Worm (Caenorhabditis elegans) whole organism, mixed stage, embryonic: Measurements from ENCODE around the gene ZK355.8.

ENCODE experiments used
- M03D4.4 ChIP-seq: sonication (generic microtip); optimal IDR thresholded peaks from 2 replicates; lab custom pipeline; 2017; ENCODE audit warnings: mild to moderate bottlenecking, missing genetic modification characterization, missing compliant biosample characterization
- blmp-1 ChIP-seq: fragments of 150-350 bp; optimal IDR thresholded peaks from 2 replicates; lab custom pipeline; 2014; ENCODE audit warnings: missing biosample characterization, missing genetic modification characterization
- ceh-43 ChIP-seq: fragments of 200-800 bp; sonication (Bioruptor generic); optimal IDR thresholded peaks from 2 replicates; lab custom pipeline; 2018; ENCODE audit warnings: mild to moderate bottlenecking, missing genetic modification characterization, moderate library complexity, missing compliant biosample characterization
- ces-1 ChIP-seq: fragments of 150-350 bp; optimal IDR thresholded peaks from 2 replicates; lab custom pipeline; 2014; ENCODE audit warnings: missing biosample characterization, missing genetic modification reagents, missing genetic modification characterization
- elt-1 ChIP-seq: sonication (generic microtip); optimal IDR thresholded peaks from 2 replicates; lab custom pipeline; 2017; ENCODE audit warnings: missing genetic modification characterization, mild to moderate bottlenecking, missing compliant biosample characterization, antibody characterized with exemption, moderate library complexity, borderline replicate concordance; ENCODE audit not compliant: insufficient read depth
- elt-3 ChIP-seq: fragments of 150-350 bp; optimal IDR thresholded peaks from 2 replicates; lab custom pipeline; 2014; ENCODE audit warnings: missing biosample characterization, missing genetic modification characterization
- ham-2 ChIP-seq: fragments of 200-800 bp; sonication (Bioruptor generic); optimal IDR thresholded peaks from 2 replicates; lab custom pipeline; 2018; ENCODE audit warnings: mild to moderate bottlenecking, missing genetic modification characterization, missing compliant biosample characterization
- hlh-1 ChIP-seq: fragments of 150-350 bp; optimal IDR thresholded peaks from 2 replicates; lab custom pipeline; 2014; ENCODE audit warnings: missing biosample characterization, missing genetic modification reagents, missing genetic modification characterization
- nhr-28 ChIP-seq: fragments of 150-350 bp; optimal IDR thresholded peaks from 2 replicates; lab custom pipeline; 2014; ENCODE audit warnings: missing biosample characterization, missing genetic modification characterization
- nhr-76 ChIP-seq: sonication (generic microtip); optimal IDR thresholded peaks from 2 replicates; lab custom pipeline; 2017; ENCODE audit warnings: missing biosample characterization, missing genetic modification characterization
- pha-4 ChIP-seq: fragments of 150-350 bp; optimal IDR thresholded peaks from 2 replicates; lab custom pipeline; 2018; ENCODE audit warnings: missing biosample characterization, missing genetic modification reagents, missing genetic modification characterization
- snpc-4 ChIP-seq: fragments of 150-350 bp; optimal IDR thresholded peaks from 2 replicates; lab custom pipeline; 2014; ENCODE audit warnings: missing biosample characterization, missing genetic modification characterization
- unc-39 ChIP-seq: fragments of 150-350 bp; optimal IDR thresholded peaks from 2 replicates; lab custom pipeline; 2014; ENCODE audit warnings: missing biosample characterization, missing genetic modification characterization
- ztf-11 ChIP-seq: fragments of 150-350 bp; optimal IDR thresholded peaks from 2 replicates; lab custom pipeline; 2014; ENCODE audit warnings: missing biosample characterization, missing genetic modification characterization

ce11 chrII:2920817-2921458 lies 6.7 kb upstream of the ZK355.8 start:
- no peak for TF ChIP-seq ces-1 (GFP tag; lab: Kevin White, UChicago)
- TF ChIP-seq hlh-1 (tag; lab: Kevin White, UChicago), result no peak
- no peak for TF ChIP-seq M03D4.4 (tag; lab: Kevin White, UChicago)
- TF ChIP-seq ztf-11 (tag; lab: Kevin White, UChicago), result no peak
- no peak for TF ChIP-seq elt-1 (tag; lab: Kevin White, UChicago)
- no peak for TF ChIP-seq elt-3 (tag; lab: Kevin White, UChicago)
- no peak for TF ChIP-seq ceh-43
- no peak for TF ChIP-seq nhr-76 (tag; lab: Kevin White, UChicago)
- TF ChIP-seq pha-4 (tag; lab: Kevin White, UChicago), result peak; percentile 22
- TF ChIP-seq snpc-4 (tag; lab: Kevin White, UChicago), result no peak
- no peak for TF ChIP-seq unc-39
- no peak for TF ChIP-seq nhr-28 (tag; lab: Kevin White, UChicago)
- no peak for TF ChIP-seq blmp-1 (tag; lab: Kevin White, UChicago)
- no peak for TF ChIP-seq ham-2
